Fruit fly (Drosophila melanogaster) whole organism, embryonic: Measurements from ENCODE around the gene CG10222.

ENCODE experiments used
- Awh ChIP-seq: fragments of 200-800 bp; sonication (Bioruptor generic); IDR thresholded peaks from 2 replicates; pipeline ENCODE4, ENCODE4 v1.3.6; 2022; ENCODE audit warnings: missing biosample characterization, missing genetic modification characterization
- CG1024 ChIP-seq: fragments of 200-800 bp; sonication (Bioruptor generic); IDR thresholded peaks from 2 replicates; pipeline ENCODE4 v1.3.6; 2022; ENCODE audit warnings: missing biosample characterization, missing genetic modification characterization
- CG10321 ChIP-seq: fragments of 200-800 bp; sonication (Bioruptor generic); IDR thresholded peaks from 2 replicates; pipeline ENCODE4 v1.3.6; 2022; ENCODE audit warnings: missing biosample characterization, missing genetic modification characterization
- CG10431 ChIP-seq: fragments of 200-800 bp; sonication (Bioruptor generic); optimal IDR thresholded peaks from 3 replicates; lab custom pipeline; 2018; ENCODE audit warnings: missing biosample characterization, mild to moderate bottlenecking, missing genetic modification characterization
- CG10543 ChIP-seq: fragments of 200-800 bp; sonication (Bioruptor generic); optimal IDR thresholded peaks from 3 replicates; lab custom pipeline; 2017; ENCODE audit warnings: missing biosample characterization, mild to moderate bottlenecking, missing genetic modification characterization, moderate library complexity
- CG11085 ChIP-seq: fragments of 200-800 bp; sonication (Bioruptor generic); IDR thresholded peaks from 2 replicates; pipeline ENCODE4 v1.3.6; 2022; ENCODE audit warnings: missing biosample characterization, missing genetic modification characterization
- CG12659 ChIP-seq: fragments of 200-800 bp; sonication (Bioruptor generic); optimal IDR thresholded peaks from 3 replicates; lab custom pipeline; 2017; ENCODE audit warnings: mild to moderate bottlenecking, missing biosample characterization, missing genetic modification reagents, missing genetic modification characterization
- CG12769 ChIP-seq: fragments of 200-800 bp; sonication (Bioruptor generic); optimal IDR thresholded peaks from 2 replicates; lab custom pipeline; 2019; ENCODE audit warnings: missing biosample characterization, mild to moderate bottlenecking, missing genetic modification characterization, moderate library complexity
- CG13296 ChIP-seq: fragments of 200-800 bp; sonication (Bioruptor generic); optimal IDR thresholded peaks from 3 replicates; lab custom pipeline; 2018; ENCODE audit warnings: missing biosample characterization, mild to moderate bottlenecking, missing genetic modification characterization
- CG14050 ChIP-seq: fragments of 200-800 bp; sonication (Bioruptor generic); IDR thresholded peaks from 3 replicates; pipeline ENCODE4 v1.3.6; 2022; ENCODE audit warnings: missing biosample characterization, missing genetic modification characterization
- CG14860 ChIP-seq: fragments of 200-800 bp; sonication (Bioruptor generic); IDR thresholded peaks from 3 replicates; pipeline ENCODE4 v1.3.6; 2022; ENCODE audit warnings: missing biosample characterization, missing genetic modification characterization; ENCODE audit not compliant: partially characterized antibody
- CG14965 ChIP-seq: fragments of 200-800 bp; sonication (Bioruptor generic); optimal IDR thresholded peaks from 2 replicates; lab custom pipeline; 2016; ENCODE audit warnings: missing biosample characterization, missing genetic modification characterization, borderline replicate concordance
- CG15011 ChIP-seq: fragments of 200-800 bp; sonication (Bioruptor generic); optimal IDR thresholded peaks from 3 replicates; lab custom pipeline; 2018; ENCODE audit warnings: missing biosample characterization, mild to moderate bottlenecking, missing genetic modification characterization
- CG2199 ChIP-seq: fragments of 200-800 bp; sonication (Bioruptor generic); IDR thresholded peaks from 3 replicates; pipeline ENCODE4 v1.3.6; 2022; ENCODE audit warnings: missing biosample characterization, missing genetic modification characterization
- CG2712 ChIP-seq: fragments of 200-800 bp; optimal IDR thresholded peaks from 3 replicates; lab custom pipeline; 2019; ENCODE audit warnings: missing biosample characterization, mild to moderate bottlenecking, missing genetic modification characterization, moderate library complexity
- CG30020 ChIP-seq: fragments of 200-800 bp; optimal IDR thresholded peaks from 2 replicates; lab custom pipeline; 2019; ENCODE audit warnings: missing biosample characterization, mild to moderate bottlenecking, missing genetic modification characterization, moderate library complexity
- CG32772 ChIP-seq: fragments of 200-800 bp; sonication (Bioruptor generic); IDR thresholded peaks from 2 replicates; pipeline ENCODE4 v1.3.6; 2022; ENCODE audit warnings: missing biosample characterization, missing genetic modification characterization
- CG3281 ChIP-seq: fragments of 200-800 bp; sonication (Bioruptor generic); optimal IDR thresholded peaks from 3 replicates; lab custom pipeline; 2017; ENCODE audit warnings: missing biosample characterization, mild to moderate bottlenecking, missing genetic modification characterization
- Dip3 ChIP-seq: fragments of 200-800 bp; sonication (Bioruptor generic); optimal IDR thresholded peaks from 3 replicates; lab custom pipeline; 2016; ENCODE audit warnings: missing biosample characterization, missing genetic modification characterization
- ERR ChIP-seq: fragments of 200-800 bp; sonication (Bioruptor generic); optimal IDR thresholded peaks from 2 replicates; lab custom pipeline; 2016; ENCODE audit warnings: missing biosample characterization, missing genetic modification characterization
- Gug ChIP-seq: fragments of 200-800 bp; sonication (Bioruptor generic); IDR thresholded peaks from 4 replicates; pipeline ENCODE4 v1.3.6; 2022; ENCODE audit warnings: missing biosample characterization, missing genetic modification characterization
- H15 ChIP-seq: fragments of 200-800 bp; sonication (Bioruptor generic); IDR thresholded peaks from 3 replicates; pipeline ENCODE4 v1.3.6; 2022; ENCODE audit warnings: missing biosample characterization, missing genetic modification characterization
- Hr51 ChIP-seq, 2 experiments: fragments of 200-800 bp; sonication (Bioruptor generic); optimal IDR thresholded peaks; 2 replicates in 1 of 2; 3 replicates in 1 of 2; lab custom pipeline; 2016 to 2018; ENCODE audit warnings: missing biosample characterization in 2 of 2, missing genetic modification characterization in 2 of 2, mild to moderate bottlenecking in 1 of 2, moderate library complexity in 1 of 2
- Lpt ChIP-seq: fragments of >200 bp; optimal IDR thresholded peaks from 2 replicates; lab custom pipeline; 2018; ENCODE audit warnings: missing biosample characterization, missing genetic modification characterization
- Ptx1 ChIP-seq: fragments of 200-800 bp; sonication (Bioruptor generic); IDR thresholded peaks from 2 replicates; pipeline ENCODE4 v1.3.6; 2022; ENCODE audit warnings: missing biosample characterization, missing genetic modification characterization
- Sry-β ChIP-seq: fragments of 200-800 bp; sonication (Bioruptor generic); optimal IDR thresholded peaks from 2 replicates; lab custom pipeline; 2018; ENCODE audit warnings: missing biosample characterization, mild to moderate bottlenecking, missing genetic modification characterization, moderate library complexity
- Taf1 ChIP-seq: fragments of 200-800 bp; sonication (Bioruptor generic); IDR thresholded peaks from 2 replicates; pipeline ENCODE4 v1.3.6; 2022; ENCODE audit warnings: missing biosample characterization, missing genetic modification characterization
- Trl ChIP-seq, 3 experiments: fragments of >200 bp in 2 of 3; fragments of 200-800 bp in 1 of 3; sonication (Bioruptor generic) in 1 of 3; optimal IDR thresholded peaks; 2 replicates in 1 of 3; 3 replicates in 2 of 3; lab custom pipeline; 2016 to 2017; ENCODE audit warnings: missing biosample characterization in 1 of 3, missing genetic modification characterization in 1 of 3
- chinmo ChIP-seq: fragments of 200-800 bp; sonication (Bioruptor generic); IDR thresholded peaks from 4 replicates; pipeline ENCODE4 v1.3.6; 2022; ENCODE audit warnings: missing biosample characterization, missing genetic modification characterization; ENCODE audit not compliant: partially characterized antibody
- chm ChIP-seq: fragments of 200-800 bp; sonication (Bioruptor generic); IDR thresholded peaks from 2 replicates; pipeline ENCODE4 v1.3.6; 2022; ENCODE audit warnings: missing biosample characterization, missing genetic modification characterization
- crp ChIP-seq, 2 experiments: fragments of 200-800 bp; sonication (Bioruptor generic); optimal IDR thresholded peaks; 2 replicates in 1 of 2; 3 replicates in 1 of 2; lab custom pipeline; 2017; ENCODE audit warnings: missing biosample characterization in 2 of 2, missing genetic modification characterization in 2 of 2, mild to moderate bottlenecking in 1 of 2, moderate library complexity in 1 of 2
- ewg ChIP-seq: fragments of 200-800 bp; sonication (Bioruptor generic); optimal IDR thresholded peaks from 3 replicates; lab custom pipeline; 2017; ENCODE audit warnings: mild to moderate bottlenecking, missing biosample characterization, missing genetic modification reagents, missing genetic modification characterization
- ind ChIP-seq: fragments of 200-800 bp; sonication (Bioruptor generic); optimal IDR thresholded peaks from 3 replicates; lab custom pipeline; 2016; ENCODE audit warnings: missing biosample characterization, missing genetic modification characterization
- jing ChIP-seq: fragments of 200-800 bp; sonication (Bioruptor generic); optimal IDR thresholded peaks from 2 replicates; lab custom pipeline; 2018; ENCODE audit warnings: missing biosample characterization, mild to moderate bottlenecking, missing genetic modification characterization
- mam ChIP-seq: fragments of 200-800 bp; sonication (Bioruptor generic); optimal IDR thresholded peaks from 3 replicates; lab custom pipeline; 2016; ENCODE audit warnings: missing biosample characterization, missing genetic modification characterization
- p53 ChIP-seq: fragments of 200-800 bp; sonication (Bioruptor generic); optimal IDR thresholded peaks from 2 replicates; lab custom pipeline; 2016; ENCODE audit warnings: missing biosample characterization, missing genetic modification characterization
- peb ChIP-seq: fragments of 200-800 bp; sonication (Bioruptor generic); IDR thresholded peaks from 2 replicates; pipeline ENCODE4 v1.3.6; 2022; ENCODE audit warnings: missing biosample characterization, missing genetic modification characterization
- pita ChIP-seq: fragments of 200-800 bp; sonication (Bioruptor generic); optimal IDR thresholded peaks from 2 replicates; lab custom pipeline; 2017; ENCODE audit warnings: missing biosample characterization, mild to moderate bottlenecking, missing genetic modification characterization
- pzg ChIP-seq: fragments of 200-800 bp; sonication (Bioruptor generic); optimal IDR thresholded peaks from 3 replicates; lab custom pipeline; 2018; ENCODE audit warnings: missing biosample characterization, mild to moderate bottlenecking, missing genetic modification characterization, moderate library complexity
- row ChIP-seq: fragments of 200-800 bp; sonication (Bioruptor generic); IDR thresholded peaks from 3 replicates; pipeline ENCODE4 v1.3.6; 2022; ENCODE audit warnings: missing biosample characterization, missing genetic modification characterization
- schlank ChIP-seq: fragments of 200-800 bp; sonication (Bioruptor generic); optimal IDR thresholded peaks from 2 replicates; lab custom pipeline; 2018; ENCODE audit warnings: missing biosample characterization, mild to moderate bottlenecking, missing genetic modification characterization
- sd ChIP-seq: fragments of 200-800 bp; sonication (Bioruptor generic); optimal IDR thresholded peaks from 3 replicates; lab custom pipeline; 2018; ENCODE audit warnings: missing biosample characterization, mild to moderate bottlenecking, missing genetic modification characterization, moderate library complexity
- shn ChIP-seq: fragments of 200-800 bp; sonication (Bioruptor generic); optimal IDR thresholded peaks from 3 replicates; lab custom pipeline; 2016; ENCODE audit warnings: missing biosample characterization, missing genetic modification characterization
- sqz ChIP-seq: fragments of 200-800 bp; sonication (Bioruptor generic); optimal IDR thresholded peaks from 3 replicates; lab custom pipeline; 2018; ENCODE audit warnings: missing biosample characterization, mild to moderate bottlenecking, missing genetic modification characterization
- sr ChIP-seq: fragments of 200-800 bp; sonication (Bioruptor generic); IDR thresholded peaks from 3 replicates; pipeline ENCODE4 v1.3.6; 2022; ENCODE audit warnings: missing biosample characterization, missing genetic modification characterization
- stwl ChIP-seq: fragments of 200-800 bp; sonication (Bioruptor generic); optimal IDR thresholded peaks from 3 replicates; lab custom pipeline; 2018; ENCODE audit warnings: missing biosample characterization, mild to moderate bottlenecking, missing genetic modification characterization, moderate library complexity
- tap ChIP-seq: fragments of 200-800 bp; optimal IDR thresholded peaks from 3 replicates; lab custom pipeline; 2019; ENCODE audit warnings: missing biosample characterization, mild to moderate bottlenecking, missing genetic modification characterization, moderate library complexity
- vvl ChIP-seq: fragments of 200-800 bp; sonication (Bioruptor generic); IDR thresholded peaks from 2 replicates; pipeline ENCODE4 v1.3.6; 2022; ENCODE audit warnings: missing biosample characterization, missing genetic modification characterization
- zfh1 ChIP-seq: fragments of 200-800 bp; sonication (Bioruptor generic); IDR thresholded peaks from 3 replicates; pipeline ENCODE4 v1.3.6; 2022; ENCODE audit warnings: missing biosample characterization, missing genetic modification characterization

The CG10222 gene

dm6 chr3L:13450177-13450793, 38.0 kb upstream of the CG10222 start, which contains the start of the genes JMJD7 and CG10738 (continued):
- TF ChIP-seq Trl (optimal IDR thresholded peaks at IDR 0.05; lab: Kevin White, UChicago): no peak
- peak; percentile 11 for TF ChIP-seq Trl (GFP tag; optimal IDR thresholded peaks at IDR 0.05; lab: Kevin White, UChicago)
- TF ChIP-seq CG14050 (GFP tag; lab: Robert Waterston, UW): peak; percentile 63; the same call in 2 of the 3 replicates
- TF ChIP-seq Sry-β (GFP tag; lab: Kevin White, UChicago): peak; percentile 32
- no peak for TF ChIP-seq p53 (GFP tag; lab: Kevin White, UChicago)
- TF ChIP-seq sr: 0 out of 3 replicates have a peak, but pooled peaks have one; percentile 4
- no peak for TF ChIP-seq Lpt
- peak; percentile 24; the same call in 1 of the 2 replicates for TF ChIP-seq chm
- peak; percentile 54; the same call in 1 of the 2 replicates for TF ChIP-seq Taf1
- TF ChIP-seq CG32772 (GFP tag; lab: Robert Waterston, UW): peak; percentile 75
- TF ChIP-seq ind (GFP tag; lab: Kevin White, UChicago): peak; percentile 68
- peak; percentile 64 for TF ChIP-seq pzg (GFP tag; lab: Kevin White, UChicago)
- TF ChIP-seq shn: peak; percentile 12
- TF ChIP-seq Awh (GFP tag; lab: Robert Waterston, UW): peak; percentile 58; the same call in 1 of the 2 replicates
- TF ChIP-seq peb (GFP tag; lab: Robert Waterston, UW): 0 out of 2 replicates have a peak, but pooled peaks have one; percentile 41
- no peak for TF ChIP-seq crp (GFP tag; optimal IDR thresholded peaks at IDR 0.05; lab: Kevin White, UChicago)
- peak; percentile 82 for TF ChIP-seq CG3281
- peak; percentile 33 for TF ChIP-seq stwl (tag; lab: Kevin White, UChicago)
- peak; percentile 88 for TF ChIP-seq vvl (GFP tag; lab: Robert Waterston, UW)
- peak; percentile 64 for TF ChIP-seq row (GFP tag; lab: Robert Waterston, UW)
- TF ChIP-seq ewg (GFP tag; lab: Kevin White, UChicago): no peak
- peak; percentile 77 for TF ChIP-seq CG1024
- TF ChIP-seq CG14965: no peak
- no peak for TF ChIP-seq schlank
- TF ChIP-seq CG12769 (tag; lab: Kevin White, UChicago): no peak
- no peak for TF ChIP-seq sd
- peak; percentile 19 for TF ChIP-seq mam (GFP tag; lab: Kevin White, UChicago)
- peak; percentile 55; the same call in 1 of the 3 replicates for TF ChIP-seq zfh1 (GFP tag; lab: Robert Waterston, UW)
- peak; percentile 64 for TF ChIP-seq CG2712 (tag; lab: Kevin White, UChicago)
- TF ChIP-seq CG11085 (GFP tag; lab: Robert Waterston, UW): peak; percentile 63
- peak; percentile 60; the same call in 2 of the 3 replicates for TF ChIP-seq H15
- no peak for TF ChIP-seq CG15011
- TF ChIP-seq CG12659 (GFP tag; lab: Kevin White, UChicago): peak; percentile 18
- TF ChIP-seq CG2199: 0 out of 3 replicates have a peak, but pooled peaks have one; percentile 59
- TF ChIP-seq CG10431 (GFP tag; lab: Kevin White, UChicago): no peak
- TF ChIP-seq Hr51 (GFP tag; optimal IDR thresholded peaks at IDR 0.05; lab: Kevin White, UChicago): peak in 1 of 2 experiments; percentile 19
- TF ChIP-seq pita (GFP tag; lab: Kevin White, UChicago): no peak
- no peak for TF ChIP-seq chinmo (GFP tag; lab: Robert Waterston, UW)
- TF ChIP-seq CG30020 (tag; lab: Kevin White, UChicago): peak; percentile 58
- TF ChIP-seq CG14860 (GFP tag; lab: Robert Waterston, UW): no peak
- TF ChIP-seq sqz (GFP tag; lab: Kevin White, UChicago): no peak
- TF ChIP-seq tap (tag; lab: Kevin White, UChicago): peak; percentile 68
- TF ChIP-seq ERR: no peak
- no peak for TF ChIP-seq CG10321 (GFP tag; lab: Robert Waterston, UW)
- no peak for TF ChIP-seq jing (GFP tag; lab: Kevin White, UChicago)
- peak; percentile 53 for TF ChIP-seq CG13296 (GFP tag; lab: Kevin White, UChicago)
- peak; percentile 87 for TF ChIP-seq CG10543 (GFP tag; lab: Kevin White, UChicago)
- peak; percentile 51 for TF ChIP-seq Dip3 (GFP tag; lab: Kevin White, UChicago)
- peak; percentile 77 for TF ChIP-seq Gug
- TF ChIP-seq Ptx1: peak; percentile 63
